Worm (Caenorhabditis elegans) whole organism, L1 larva: ENCODE measurements around the gene srh-244.

Experiments used
- swsn-7 ChIP-seq: sonication (generic microtip); optimal IDR thresholded peaks from 2 replicates; lab custom pipeline; 2016; ENCODE audit warnings: missing genetic modification characterization, missing compliant biosample characterization
- xbp-1 ChIP-seq: sonication (generic microtip); optimal IDR thresholded peaks from 2 replicates; lab custom pipeline; 2016; ENCODE audit warnings: missing genetic modification characterization, missing compliant biosample characterization

DNA sequence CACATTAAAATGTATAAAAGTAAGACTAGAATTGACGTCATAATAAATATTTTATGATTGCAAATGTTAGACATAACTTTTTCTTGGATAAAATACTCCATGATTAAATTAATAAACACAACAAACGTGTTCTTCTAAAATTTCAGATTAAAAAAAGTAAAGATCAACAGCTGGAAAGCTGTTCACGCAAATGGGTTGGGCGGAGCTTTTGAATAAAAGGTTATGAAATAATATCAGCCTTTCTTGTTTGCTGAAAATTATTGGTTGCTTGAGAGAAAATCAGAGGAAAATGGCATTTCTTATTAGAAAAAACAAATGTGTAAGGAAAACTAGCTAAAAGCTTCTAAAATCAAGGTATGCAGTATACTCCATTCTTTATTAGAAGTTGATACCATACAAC, 44.1 kb downstream of the srh-244 start, which contains the start of gene C02H6.3:
- TF ChIP-seq swsn-7 (tag; lab: Kevin White, UChicago) (no peak), xbp-1 (tag; lab: Kevin White, UChicago) (no peak)
